Fruit fly (Drosophila melanogaster) whole organism, prepupa: ENCODE results near the gene Hpf1.

Experiments
- Blimp-1 ChIP-seq: fragments of 200-800 bp; sonication (Bioruptor generic); optimal IDR thresholded peaks from 3 replicates; lab custom pipeline; 2017; ENCODE audit warnings: missing biosample characterization, missing genetic modification characterization, mild to moderate bottlenecking, moderate library complexity, missing genetic modification reagents
- CG10669 ChIP-seq: fragments of 200-800 bp; sonication (Bioruptor generic); optimal IDR thresholded peaks from 3 replicates; lab custom pipeline; 2018; ENCODE audit warnings: missing biosample characterization, mild to moderate bottlenecking, missing genetic modification characterization, moderate library complexity
- CG11902 ChIP-seq: fragments of 200-800 bp; sonication (Bioruptor generic); optimal IDR thresholded peaks from 3 replicates; lab custom pipeline; 2016; ENCODE audit warnings: missing biosample characterization, missing genetic modification characterization
- CG15336 ChIP-seq: fragments of 200-800 bp; sonication (Bioruptor generic); IDR thresholded peaks from 2 replicates; pipeline ENCODE4 v1.3.6; 2022; ENCODE audit warnings: missing biosample characterization, missing genetic modification characterization
- CG16779 ChIP-seq: fragments of 200-800 bp; sonication (Bioruptor generic); optimal IDR thresholded peaks from 3 replicates; lab custom pipeline; 2017; ENCODE audit warnings: missing biosample characterization, mild to moderate bottlenecking, missing genetic modification characterization
- CG31627 ChIP-seq: fragments of 200-800 bp; sonication (Bioruptor generic); optimal IDR thresholded peaks from 3 replicates; lab custom pipeline; 2016; ENCODE audit warnings: missing biosample characterization, missing genetic modification characterization
- CG34406 ChIP-seq: fragments of 200-800 bp; sonication (Bioruptor generic); optimal IDR thresholded peaks from 3 replicates; lab custom pipeline; 2016; ENCODE audit warnings: missing biosample characterization, missing genetic modification characterization
- CG3919 ChIP-seq: fragments of 200-800 bp; sonication (Bioruptor generic); optimal IDR thresholded peaks from 3 replicates; lab custom pipeline; 2016; ENCODE audit warnings: missing biosample characterization, missing genetic modification characterization
- CG4318 ChIP-seq: fragments of 200-800 bp; sonication (Bioruptor generic); optimal IDR thresholded peaks from 3 replicates; lab custom pipeline; 2017; ENCODE audit warnings: missing biosample characterization, mild to moderate bottlenecking, missing genetic modification characterization
- CG6163 ChIP-seq: fragments of 200-800 bp; sonication (Bioruptor generic); IDR thresholded peaks from 3 replicates; pipeline ENCODE4 v1.3.6; 2022; ENCODE audit warnings: missing biosample characterization, missing genetic modification characterization
- CG6276 ChIP-seq: fragments of 200-800 bp; sonication (Bioruptor generic); optimal IDR thresholded peaks from 2 replicates; lab custom pipeline; 2017; ENCODE audit warnings: missing biosample characterization, mild to moderate bottlenecking, missing genetic modification characterization
- CG6792 ChIP-seq: fragments of 200-800 bp; sonication (Bioruptor generic); optimal IDR thresholded peaks from 3 replicates; lab custom pipeline; 2016; ENCODE audit warnings: missing biosample characterization, missing genetic modification characterization
- CG6808 ChIP-seq: fragments of 200-800 bp; sonication (Bioruptor generic); optimal IDR thresholded peaks from 3 replicates; lab custom pipeline; 2017; ENCODE audit warnings: missing biosample characterization, missing genetic modification characterization, mild to moderate bottlenecking, moderate library complexity, missing genetic modification reagents
- CG6854 ChIP-seq: fragments of 200-800 bp; sonication (Bioruptor generic); optimal IDR thresholded peaks from 2 replicates; lab custom pipeline; 2017; ENCODE audit warnings: missing biosample characterization, mild to moderate bottlenecking, missing genetic modification characterization
- CG8632 ChIP-seq: fragments of 200-800 bp; sonication (Bioruptor generic); optimal IDR thresholded peaks from 3 replicates; lab custom pipeline; 2016; ENCODE audit warnings: missing biosample characterization, missing genetic modification characterization
- CG9139 ChIP-seq: fragments of 200-800 bp; sonication (Bioruptor generic); optimal IDR thresholded peaks from 3 replicates; lab custom pipeline; 2017; ENCODE audit warnings: missing biosample characterization, mild to moderate bottlenecking, missing genetic modification characterization
- Eip75B ChIP-seq: fragments of 200-800 bp; sonication (Bioruptor generic); optimal IDR thresholded peaks from 3 replicates; lab custom pipeline; 2016; ENCODE audit warnings: missing biosample characterization, missing genetic modification characterization
- Eip78C ChIP-seq: fragments of 200-800 bp; sonication (Bioruptor generic); peaks from one replicate; lab custom pipeline; 2016; ENCODE audit warnings: missing biosample characterization, missing genetic modification characterization
- Eip93F ChIP-seq: fragments of 200-800 bp; sonication (Bioruptor generic); optimal IDR thresholded peaks from 2 replicates; lab custom pipeline; 2016; ENCODE audit warnings: missing biosample characterization, mild to moderate bottlenecking, missing genetic modification characterization
- Ets21C ChIP-seq: fragments of 200-800 bp; sonication (Bioruptor generic); optimal IDR thresholded peaks from 3 replicates; lab custom pipeline; 2016; ENCODE audit warnings: missing biosample characterization, missing genetic modification characterization
- Gug ChIP-seq: fragments of 200-800 bp; sonication (Bioruptor generic); IDR thresholded peaks from 2 replicates; pipeline ENCODE4 v1.3.6; 2022; ENCODE audit warnings: missing biosample characterization, missing genetic modification characterization
- Hr38 ChIP-seq: sonication (Bioruptor generic); optimal IDR thresholded peaks from 2 replicates; lab custom pipeline; 2016; ENCODE audit warnings: missing biosample characterization, missing genetic modification characterization
- Hr4 ChIP-seq: fragments of 200-800 bp; sonication (Bioruptor generic); optimal IDR thresholded peaks from 3 replicates; lab custom pipeline; 2016; ENCODE audit warnings: missing biosample characterization, missing genetic modification characterization
- Met ChIP-seq: fragments of 200-800 bp; sonication (Bioruptor generic); optimal IDR thresholded peaks from 3 replicates; lab custom pipeline; 2016; ENCODE audit warnings: missing biosample characterization, missing genetic modification characterization
- OdsH ChIP-seq: fragments of 200-800 bp; sonication (Bioruptor generic); optimal IDR thresholded peaks from 3 replicates; lab custom pipeline; 2016; ENCODE audit warnings: missing biosample characterization, missing genetic modification characterization
- Smox ChIP-seq: fragments of 200-800 bp; sonication (Bioruptor generic); optimal IDR thresholded peaks from 3 replicates; lab custom pipeline; 2016; ENCODE audit warnings: missing biosample characterization, missing genetic modification characterization
- Sox102F ChIP-seq: fragments of 200-800 bp; sonication (Bioruptor generic); optimal IDR thresholded peaks from 2 replicates; lab custom pipeline; 2016; ENCODE audit warnings: missing biosample characterization, mild to moderate bottlenecking, missing genetic modification characterization
- Sox14 ChIP-seq: fragments of 200-800 bp; sonication (Bioruptor generic); optimal IDR thresholded peaks from 3 replicates; lab custom pipeline; 2016; ENCODE audit warnings: missing biosample characterization, missing genetic modification characterization
- Sox15 ChIP-seq: fragments of 200-800 bp; sonication (Bioruptor generic); optimal IDR thresholded peaks from 3 replicates; lab custom pipeline; 2016; ENCODE audit warnings: missing biosample characterization, missing genetic modification characterization
- acj6 ChIP-seq: fragments of 200-800 bp; sonication (Bioruptor generic); optimal IDR thresholded peaks from 3 replicates; lab custom pipeline; 2016; ENCODE audit warnings: missing biosample characterization, missing genetic modification characterization
- cyc ChIP-seq: fragments of 200-800 bp; sonication (Bioruptor generic); optimal IDR thresholded peaks from 3 replicates; lab custom pipeline; 2016; ENCODE audit warnings: missing biosample characterization, missing genetic modification characterization
- dac ChIP-seq: fragments of 200-800 bp; sonication (Bioruptor generic); optimal IDR thresholded peaks from 2 replicates; lab custom pipeline; 2017; ENCODE audit warnings: missing biosample characterization, mild to moderate bottlenecking, missing genetic modification characterization
- dsx ChIP-seq: fragments of 200-800 bp; optimal IDR thresholded peaks from 3 replicates; lab custom pipeline; 2019; ENCODE audit warnings: missing biosample characterization, mild to moderate bottlenecking, missing genetic modification characterization, moderate library complexity; ENCODE audit not compliant: poor library complexity, severe bottlenecking
- esn ChIP-seq: fragments of 200-800 bp; sonication (Bioruptor generic); optimal IDR thresholded peaks from 2 replicates; lab custom pipeline; 2016; ENCODE audit warnings: missing biosample characterization, mild to moderate bottlenecking, missing genetic modification characterization, moderate library complexity
- fd59A ChIP-seq: fragments of 200-800 bp; sonication (Bioruptor generic); optimal IDR thresholded peaks from 2 replicates; lab custom pipeline; 2017; ENCODE audit warnings: missing biosample characterization, mild to moderate bottlenecking, missing genetic modification characterization, missing genetic modification reagents
- fd85E ChIP-seq: fragments of 200-800 bp; sonication (Bioruptor generic); optimal IDR thresholded peaks from 3 replicates; lab custom pipeline; 2016; ENCODE audit warnings: missing biosample characterization, missing genetic modification characterization
- lz ChIP-seq: fragments of 200-800 bp; sonication (Bioruptor generic); optimal IDR thresholded peaks from 3 replicates; lab custom pipeline; 2016; ENCODE audit warnings: missing biosample characterization, missing genetic modification characterization
- net ChIP-seq: fragments of 200-800 bp; sonication (Bioruptor generic); optimal IDR thresholded peaks from 3 replicates; lab custom pipeline; 2016; ENCODE audit warnings: missing biosample characterization, missing genetic modification characterization
- pdm3 ChIP-seq: fragments of 200-800 bp; sonication (Bioruptor generic); optimal IDR thresholded peaks from 3 replicates; lab custom pipeline; 2016; ENCODE audit warnings: missing biosample characterization, missing genetic modification characterization
- ss ChIP-seq, 2 experiments: fragments of 200-800 bp; sonication (Bioruptor generic); optimal IDR thresholded peaks; 2 replicates in 1 of 2; 3 replicates in 1 of 2; lab custom pipeline; 2017 to 2018; ENCODE audit warnings: mild to moderate bottlenecking in 2 of 2, missing biosample characterization in 2 of 2, missing genetic modification characterization in 2 of 2, moderate library complexity in 1 of 2
- topi ChIP-seq: fragments of 200-800 bp; sonication (Bioruptor generic); optimal IDR thresholded peaks from 3 replicates; lab custom pipeline; 2016; ENCODE audit warnings: missing biosample characterization, missing genetic modification characterization

Hpf1 gene

dm6 chr3R:5778731-5779593 lies 12.7 kb upstream of the Hpf1 start, which contains the start of gene jagn (continued):
- peak; percentile 27 for TF ChIP-seq CG34406 (GFP tag; lab: Kevin White, UChicago)
- peak; percentile 56 for TF ChIP-seq CG3919 (GFP tag; lab: Kevin White, UChicago)
- TF ChIP-seq topi (GFP tag; lab: Kevin White, UChicago), result peak; percentile 45
- no peak for TF ChIP-seq Eip93F
- 0 out of 2 replicates have a peak, but pooled peaks have one; percentile 18 for TF ChIP-seq CG15336 (GFP tag; lab: Robert Waterston, UW)
- TF ChIP-seq CG6792 (GFP tag; lab: Kevin White, UChicago), result no peak
- no peak for TF ChIP-seq Hr38 (GFP tag; lab: Kevin White, UChicago)
- peak; percentile 53 for TF ChIP-seq Smox (GFP tag; lab: Kevin White, UChicago)
- peak; percentile 63 for TF ChIP-seq Met (GFP tag; lab: Kevin White, UChicago)
- no peak for TF ChIP-seq CG11902
- TF ChIP-seq Hr4 (GFP tag; lab: Kevin White, UChicago), result peak; percentile 30
- no peak for TF ChIP-seq dsx (GFP tag; lab: Kevin White, UChicago)
- TF ChIP-seq CG4318 (GFP tag; lab: Kevin White, UChicago), result no peak
- peak; percentile 40 for TF ChIP-seq Eip75B (GFP tag; lab: Kevin White, UChicago)
- no peak for TF ChIP-seq CG6854 (GFP tag; lab: Kevin White, UChicago)
- peak; percentile 49 for TF ChIP-seq Ets21C (GFP tag; lab: Kevin White, UChicago)
- TF ChIP-seq CG6808 (GFP tag; lab: Kevin White, UChicago), result no peak
- TF ChIP-seq Gug (GFP tag; lab: Robert Waterston, UW), result no peak
- TF ChIP-seq fd59A (GFP tag; lab: Kevin White, UChicago), result no peak
- TF ChIP-seq pdm3 (GFP tag; lab: Kevin White, UChicago), result peak; percentile 26
- TF ChIP-seq CG16779 (tag; lab: Kevin White, UChicago), result no peak
- peak; percentile 58 for TF ChIP-seq lz
- no peak for TF ChIP-seq Sox15 (GFP tag; lab: Kevin White, UChicago)

dm6 chr3R:5780976-5781375 lies 10.7 kb upstream of the Hpf1 start, which contains the start of gene CG2082:
Gene CG2082, minus strand, starts transcription at chr3R:5781076.
- no peak for TF ChIP-seq Hr38 (GFP tag; lab: Kevin White, UChicago)
- TF ChIP-seq Blimp-1 (GFP tag; lab: Kevin White, UChicago), result no peak
- no peak for TF ChIP-seq fd85E (GFP tag; lab: Kevin White, UChicago)
- TF ChIP-seq CG6792 (GFP tag; lab: Kevin White, UChicago), result no peak
- TF ChIP-seq Ets21C (GFP tag; lab: Kevin White, UChicago), result no peak
- TF ChIP-seq Eip78C (GFP tag; lab: Kevin White, UChicago), result no peak
- TF ChIP-seq Sox102F (GFP tag; lab: Kevin White, UChicago), result no peak
- TF ChIP-seq cyc (GFP tag; lab: Kevin White, UChicago), result no peak
- no peak for TF ChIP-seq CG6276
- no peak for TF ChIP-seq CG8632 (GFP tag; lab: Kevin White, UChicago)
- TF ChIP-seq CG9139 (GFP tag; lab: Kevin White, UChicago), result no peak
- no peak for TF ChIP-seq CG15336 (GFP tag; lab: Robert Waterston, UW)
- no peak for TF ChIP-seq Gug (GFP tag; lab: Robert Waterston, UW)
- TF ChIP-seq Sox15 (GFP tag; lab: Kevin White, UChicago), result no peak
- TF ChIP-seq esn (GFP tag; lab: Kevin White, UChicago), result no peak
- TF ChIP-seq net (GFP tag; lab: Kevin White, UChicago), result no peak
- no peak for TF ChIP-seq OdsH
- no peak for TF ChIP-seq CG6808 (GFP tag; lab: Kevin White, UChicago)
- TF ChIP-seq CG10669, result no peak

- no peak for TF ChIP-seq acj6
- no peak for TF ChIP-seq Gug (GFP tag; lab: Robert Waterston, UW)
- TF ChIP-seq dac (GFP tag; lab: Kevin White, UChicago), result no peak
- TF ChIP-seq CG6854 (GFP tag; lab: Kevin White, UChicago), result no peak
- no peak for TF ChIP-seq CG4318 (GFP tag; lab: Kevin White, UChicago)
- TF ChIP-seq CG31627 (GFP tag; lab: Kevin White, UChicago), result no peak
- TF ChIP-seq CG6163 (GFP tag; lab: Robert Waterston, UW), result no peak
- no peak for TF ChIP-seq Eip93F
- TF ChIP-seq Sox14 (GFP tag; lab: Kevin White, UChicago), result no peak
- TF ChIP-seq Sox15 (GFP tag; lab: Kevin White, UChicago), result no peak
- no peak for TF ChIP-seq Hr38 (GFP tag; lab: Kevin White, UChicago)
- TF ChIP-seq Smox (GFP tag; lab: Kevin White, UChicago), result no peak
- TF ChIP-seq ss (GFP tag; optimal IDR thresholded peaks at IDR 0.05; lab: Kevin White, UChicago), result no peak
- TF ChIP-seq CG34406 (GFP tag; lab: Kevin White, UChicago), result no peak
- no peak for TF ChIP-seq Blimp-1 (GFP tag; lab: Kevin White, UChicago)
- no peak for TF ChIP-seq CG6276
- TF ChIP-seq CG9139 (GFP tag; lab: Kevin White, UChicago), result no peak
Measured at dm6 chr3R:5781462-5781861, 10.2 kb upstream of the Hpf1 start, which contains the start of gene kat-60L1. Gene kat-60L1, plus strand, starts transcription at chr3R:5781762.
